Worm (Caenorhabditis elegans): Measurements from ENCODE around the gene gldi-4.

gldi-4 gene

DNA sequence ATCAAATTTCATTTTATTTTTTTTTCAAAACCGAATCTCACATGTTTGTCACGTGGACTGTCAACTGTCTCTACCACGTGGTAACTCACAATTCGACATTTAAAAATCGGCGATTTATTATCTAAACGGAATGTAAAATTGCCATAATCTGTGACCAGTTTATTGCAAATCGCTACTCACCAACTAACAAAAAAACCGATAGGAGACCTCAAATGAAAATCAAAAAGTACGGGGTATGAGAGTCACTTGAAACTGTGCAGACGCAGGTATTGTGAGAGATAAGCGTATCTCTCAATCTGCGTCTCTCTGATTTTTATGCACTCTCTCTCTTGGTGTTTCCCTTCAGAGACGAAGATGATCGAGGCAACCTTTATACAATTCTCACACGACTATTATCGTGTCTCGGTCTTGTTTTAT lies 30.3 kb downstream of the gldi-4 start (continued):
- TF ChIP-seq pqm-1 (tag; optimal IDR thresholded peaks at IDR 0.05) (no peak), sptf-1 (tag; optimal IDR thresholded peaks at IDR 0.05) (no peak), unc-62 (GFP tag; optimal IDR thresholded peaks at IDR 0.05) (no peak), ceh-63 (GFP tag; optimal IDR thresholded peaks at IDR 0.05) (no peak), zag-1 (tag; optimal IDR thresholded peaks at IDR 0.05) (no peak), elt-3 (tag; optimal IDR thresholded peaks at IDR 0.05) (peak in 3 of 6 experiments; percentile 81 to 91 (median 91)), unc-98 (GFP tag; IDR thresholded peaks at IDR 0.05) (0 out of 2 replicates have a peak, but pooled peaks have one; percentile 14), pax-3 (tag; optimal IDR thresholded peaks at IDR 0.05) (no peak), dsc-1 (tag; optimal IDR thresholded peaks at IDR 0.05) (no peak), xbp-1 (tag; optimal IDR thresholded peaks at IDR 0.05) (peak; percentile 49), sup-37 (GFP tag; optimal IDR thresholded peaks at IDR 0.05) (peak; percentile 27), lsy-2 (tag; optimal IDR thresholded peaks at IDR 0.05) (peak; percentile 66 to 67), nhr-77 (tag; optimal IDR thresholded peaks at IDR 0.05) (peak; percentile 43), nhr-85 (tag) (peak; percentile 98), egl-13 (tag; optimal IDR thresholded peaks at IDR 0.05) (no peak), ceh-88 (GFP tag; IDR thresholded peaks at IDR 0.05) (no peak)

DNA sequence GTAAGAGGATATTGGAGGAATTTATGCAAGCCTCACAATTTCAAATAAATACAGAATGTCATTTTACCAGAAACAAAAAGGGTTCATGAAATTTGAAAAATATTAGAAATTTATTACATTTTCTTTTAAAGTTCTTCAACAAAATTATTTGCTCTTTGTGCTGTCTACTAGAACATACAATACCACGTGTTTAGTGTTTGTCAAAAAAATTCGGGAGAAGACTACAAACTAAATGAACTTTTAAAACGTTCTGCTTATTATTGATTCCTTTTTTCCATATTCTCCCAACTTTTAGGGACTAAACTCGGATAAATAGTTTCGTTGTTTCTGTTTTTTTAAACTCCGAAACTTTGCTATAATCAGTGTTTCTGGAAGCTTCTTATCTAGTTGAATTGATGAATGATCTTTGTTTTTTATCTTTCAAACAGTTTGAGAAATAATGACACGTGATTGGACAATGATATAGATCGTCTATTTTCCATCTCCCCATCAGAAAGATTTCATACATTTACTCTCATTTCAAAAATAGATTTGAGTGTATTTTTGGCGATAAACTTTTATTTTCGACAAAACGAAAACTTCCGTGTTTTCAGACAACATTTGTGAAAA lies 31.3 kb downstream of the gldi-4 start:
- TF ChIP-seq pag-3 (tag; optimal IDR thresholded peaks at IDR 0.05; ENCODE audit: borderline replicate concordance, insufficient read depth) (no peak), mab-9 (GFP tag; IDR thresholded peaks at IDR 0.05) (no peak), unc-30 (tag; optimal IDR thresholded peaks at IDR 0.05) (no peak), nhr-71 (tag; optimal IDR thresholded peaks at IDR 0.05) (peak; percentile 62), nhr-90 (tag; optimal IDR thresholded peaks at IDR 0.05; ENCODE audit: poor library complexity) (peak; percentile 4), C04F5.9 (tag; optimal IDR thresholded peaks at IDR 0.05) (no peak), unc-86 (tag; optimal IDR thresholded peaks at IDR 0.05) (no peak), hlh-17 (GFP tag; optimal IDR thresholded peaks at IDR 0.05; ENCODE audit: borderline replicate concordance) (no peak), mep-1 (tag; optimal IDR thresholded peaks at IDR 0.05) (peak; percentile 30), lin-14 (GFP tag; optimal IDR thresholded peaks at IDR 0.05) (peak; percentile 37), nhr-20 (tag; optimal IDR thresholded peaks at IDR 0.05) (peak; percentile 66), efl-3 (GFP tag; optimal IDR thresholded peaks at IDR 0.05) (no peak), nhr-28 (tag; optimal IDR thresholded peaks at IDR 0.05) (no peak), Y116A8C.19 (tag; optimal IDR thresholded peaks at IDR 0.05; ENCODE audit: borderline replicate concordance) (no peak), pax-3 (tag; optimal IDR thresholded peaks at IDR 0.05) (no peak), sptf-1 (tag; optimal IDR thresholded peaks at IDR 0.05) (no peak), efl-1 (optimal IDR thresholded peaks at IDR 0.05) (no peak), efl-1 (GFP tag; optimal IDR thresholded peaks at IDR 0.05 in 1 of 2) (peak in 1 of 2 experiments; percentile 84), sox-4 (tag; optimal IDR thresholded peaks at IDR 0.05) (no peak), lin-35 (GFP tag; optimal IDR thresholded peaks at IDR 0.05) (peak in 1 of 2 experiments; percentile 66), unc-62 (GFP tag; optimal IDR thresholded peaks at IDR 0.05) (no peak), lsy-2 (tag; optimal IDR thresholded peaks at IDR 0.05) (peak in 1 of 2 experiments; percentile 33), nhr-19 (GFP tag; conservative IDR thresholded peaks at IDR 0.05) (peak; percentile 57), zag-1 (tag; optimal IDR thresholded peaks at IDR 0.05) (no peak), ztf-4 (tag; optimal IDR thresholded peaks at IDR 0.05) (peak; percentile 6), unc-130 (tag; optimal IDR thresholded peaks at IDR 0.05) (no peak), ceh-82 (tag; optimal IDR thresholded peaks at IDR 0.05) (no peak), nhr-237 (tag; optimal IDR thresholded peaks at IDR 0.05) (no peak), C16A3.4 (tag; optimal IDR thresholded peaks at IDR 0.05) (no peak), blmp-1 (tag; optimal IDR thresholded peaks at IDR 0.05) (peak; percentile 10), nhr-85 (tag) (peak; percentile 85), elt-3 (tag; optimal IDR thresholded peaks at IDR 0.05) (peak in 2 of 6 experiments; percentile 31 to 57), zip-4 (GFP tag; optimal IDR thresholded peaks at IDR 0.05) (no peak), grh-1 (GFP tag; IDR thresholded peaks at IDR 0.05) (peak; percentile 42; the same call in 1 of the 2 replicates), ceh-90 (tag; optimal IDR thresholded peaks at IDR 0.05) (no peak), elt-2 (tag; optimal IDR thresholded peaks at IDR 0.05) (peak; percentile 73), pqm-1 (tag; optimal IDR thresholded peaks at IDR 0.05) (no peak), nhr-47 (tag; optimal IDR thresholded peaks at IDR 0.05) (peak; percentile 4), snu-23 (GFP tag; optimal IDR thresholded peaks at IDR 0.05) (peak; percentile 50)
